In genomic region chr3R:24141013-24141592, dm6 we compare ENCODE assay signal across 5 fruit fly cellular contexts.
A peak's percentile ranks its signal among the peaks of the same experiment; 100 is the strongest.
TF ChIP-seq lines count a peak whose summit lies in the region.

Kal1 (plus strand) TSS chr3R:24141395.

TF ChIP-seq in whole organism, adult, 20 proteins besides CTCF, POLR2A, EP300 and RAD21 (continued from another document):
- TF ChIP-seq CG7101 (tag; optimal IDR thresholded peaks at IDR 0.05; lab: Kevin White, UChicago) (peak; percentile 93), Mnt (GFP tag; optimal IDR thresholded peaks at IDR 0.05; lab: Kevin White, UChicago) (peak; percentile 56), cic (GFP tag; optimal IDR thresholded peaks at IDR 0.05; lab: Kevin White, UChicago) (peak; percentile 43)

TF ChIP-seq in whole organism, embryonic, 481 proteins besides CTCF, POLR2A, EP300 and RAD21 (continued from another document and continues in another):
- peak; percentile 67 for TF ChIP-seq Nf-YC (tag; optimal IDR thresholded peaks at IDR 0.05; lab: Kevin White, UChicago)
- TF ChIP-seq tgo (GFP tag; IDR thresholded peaks at IDR 0.05; lab: Robert Waterston, UW), result peak; percentile 93
- peak; percentile 93 for TF ChIP-seq CG32772 (GFP tag; IDR thresholded peaks at IDR 0.05; lab: Robert Waterston, UW)
- TF ChIP-seq CG7786 (GFP tag; optimal IDR thresholded peaks at IDR 0.05; lab: Kevin White, UChicago), result no peak
- TF ChIP-seq CG17359 (tag; optimal IDR thresholded peaks at IDR 0.05; lab: Kevin White, UChicago), result peak; percentile 96
- no peak for TF ChIP-seq Dref (GFP tag; IDR thresholded peaks at IDR 0.05; lab: Robert Waterston, UW)
- TF ChIP-seq luna (GFP tag; optimal IDR thresholded peaks at IDR 0.05; lab: Kevin White, UChicago), result no peak
- TF ChIP-seq chn (GFP tag; optimal IDR thresholded peaks at IDR 0.05; lab: Kevin White, UChicago), result peak; percentile 49
- no peak for TF ChIP-seq D (optimal IDR thresholded peaks at IDR 0.05; lab: Kevin White, UChicago)
- TF ChIP-seq D (GFP tag; optimal IDR thresholded peaks at IDR 0.05; lab: Kevin White, UChicago), result peak; percentile 97
- peak; percentile 44; the same call in 1 of the 2 replicates for TF ChIP-seq CG17612 (GFP tag; IDR thresholded peaks at IDR 0.05; lab: Robert Waterston, UW)
- peak; percentile 94 for TF ChIP-seq CG7556 (GFP tag; optimal IDR thresholded peaks at IDR 0.05; lab: Kevin White, UChicago)
- TF ChIP-seq CG15011 (GFP tag; optimal IDR thresholded peaks at IDR 0.05; lab: Kevin White, UChicago), result peak; percentile 82
- TF ChIP-seq sens (GFP tag; lab: Kevin White, UChicago), result peak; percentile 96
- TF ChIP-seq al (GFP tag; IDR thresholded peaks at IDR 0.05; lab: Robert Waterston, UW), result peak; percentile 54; the same call in 1 of the 2 replicates
- no peak for TF ChIP-seq CG34224 (GFP tag; IDR thresholded peaks at IDR 0.05; lab: Robert Waterston, UW; ENCODE audit: partially characterized antibody)
- TF ChIP-seq CG7357 (GFP tag; IDR thresholded peaks at IDR 0.05; lab: Robert Waterston, UW), result peak; percentile 76
- peak; percentile 81 for TF ChIP-seq CG3726 (GFP tag; IDR thresholded peaks at IDR 0.05; lab: Robert Waterston, UW)
- peak; percentile 90 for TF ChIP-seq lmd (GFP tag; IDR thresholded peaks at IDR 0.05; lab: Robert Waterston, UW)
- TF ChIP-seq Bdp1 (GFP tag; optimal IDR thresholded peaks at IDR 0.05; lab: Kevin White, UChicago), result no peak
- TF ChIP-seq NfI (GFP tag; optimal IDR thresholded peaks at IDR 0.05; lab: Kevin White, UChicago), result peak; percentile 83
- TF ChIP-seq pum (GFP tag; optimal IDR thresholded peaks at IDR 0.05; lab: Kevin White, UChicago), result peak; percentile 34
- TF ChIP-seq Dp (GFP tag; optimal IDR thresholded peaks at IDR 0.05; lab: Kevin White, UChicago), result no peak
- peak; percentile 27 for TF ChIP-seq CG7271 (tag; optimal IDR thresholded peaks at IDR 0.05; lab: Kevin White, UChicago)
- TF ChIP-seq otp (GFP tag; IDR thresholded peaks at IDR 0.05; lab: Robert Waterston, UW), result peak; percentile 94
- peak; percentile 6 to 9 for TF ChIP-seq chif (GFP tag; optimal IDR thresholded peaks at IDR 0.05; lab: Kevin White, UChicago)
- TF ChIP-seq HLH4C (GFP tag; IDR thresholded peaks at IDR 0.05; lab: Robert Waterston, UW; ENCODE audit: partially characterized antibody), result peak; percentile 39; the same call in 1 of the 3 replicates
- TF ChIP-seq nau (GFP tag; optimal IDR thresholded peaks at IDR 0.05; lab: Kevin White, UChicago), result no peak
- peak; percentile 90 for TF ChIP-seq ttk (GFP tag; IDR thresholded peaks at IDR 0.05; lab: Robert Waterston, UW)
- peak; percentile 50 for TF ChIP-seq CG7987 (GFP tag; optimal IDR thresholded peaks at IDR 0.05; lab: Kevin White, UChicago)
- TF ChIP-seq CG17912 (GFP tag; optimal IDR thresholded peaks at IDR 0.05; lab: Kevin White, UChicago), result peak; percentile 5
- TF ChIP-seq CG2129 (GFP tag; IDR thresholded peaks at IDR 0.05; lab: Robert Waterston, UW; ENCODE audit: partially characterized antibody), result no peak

TF ChIP-seq in whole organism, prepupa, 60 proteins besides CTCF, POLR2A, EP300 and RAD21 (continued from another document and continues in another):
- TF ChIP-seq lz (GFP tag; optimal IDR thresholded peaks at IDR 0.05; lab: Kevin White, UChicago) (peak; percentile 91), CG9139 (GFP tag; optimal IDR thresholded peaks at IDR 0.05; lab: Kevin White, UChicago) (peak; percentile 98), pdm3 (GFP tag; optimal IDR thresholded peaks at IDR 0.05; lab: Kevin White, UChicago) (peak; percentile 91), dsx (GFP tag; optimal IDR thresholded peaks at IDR 0.05; lab: Kevin White, UChicago; ENCODE audit: poor library complexity, severe bottlenecking) (peak; percentile 98), CG7368 (GFP tag; optimal IDR thresholded peaks at IDR 0.05; lab: Kevin White, UChicago) (peak; percentile 97), cyc (GFP tag; optimal IDR thresholded peaks at IDR 0.05; lab: Kevin White, UChicago) (peak; percentile 91), CG6163 (GFP tag; IDR thresholded peaks at IDR 0.05; lab: Robert Waterston, UW) (peak; percentile 98), CG15336 (GFP tag; IDR thresholded peaks at IDR 0.05; lab: Robert Waterston, UW) (peak; percentile 99), Hr39 (GFP tag; optimal IDR thresholded peaks at IDR 0.05; lab: Kevin White, UChicago) (peak; percentile 81), CG8632 (GFP tag; optimal IDR thresholded peaks at IDR 0.05; lab: Kevin White, UChicago) (peak; percentile 98), CG1621 (tag; optimal IDR thresholded peaks at IDR 0.05; lab: Kevin White, UChicago) (peak; percentile 97), fd85E (GFP tag; optimal IDR thresholded peaks at IDR 0.05; lab: Kevin White, UChicago) (peak; percentile 92), Sox15 (GFP tag; optimal IDR thresholded peaks at IDR 0.05; lab: Kevin White, UChicago) (peak; percentile 94), Hr4 (GFP tag; optimal IDR thresholded peaks at IDR 0.05; lab: Kevin White, UChicago) (peak; percentile 92), eg (GFP tag; IDR thresholded peaks at IDR 0.05; lab: Robert Waterston, UW) (peak; percentile 97), CG31627 (GFP tag; optimal IDR thresholded peaks at IDR 0.05; lab: Kevin White, UChicago) (peak; percentile 84), fkh (GFP tag; optimal IDR thresholded peaks at IDR 0.05; lab: Kevin White, UChicago) (peak; percentile 36), OdsH (GFP tag; optimal IDR thresholded peaks at IDR 0.05; lab: Kevin White, UChicago) (peak; percentile 97), CG6808 (GFP tag; optimal IDR thresholded peaks at IDR 0.05; lab: Kevin White, UChicago) (peak; percentile 98), fd59A (GFP tag; optimal IDR thresholded peaks at IDR 0.05; lab: Kevin White, UChicago) (peak; percentile 98), svp (GFP tag; lab: Kevin White, UChicago) (peak; percentile 98), Sox102F (GFP tag; optimal IDR thresholded peaks at IDR 0.05; lab: Kevin White, UChicago) (peak; percentile 96), Gug (GFP tag; IDR thresholded peaks at IDR 0.05; lab: Robert Waterston, UW) (peak; percentile 96), CG34406 (GFP tag; optimal IDR thresholded peaks at IDR 0.05; lab: Kevin White, UChicago) (peak; percentile 99), CG16779 (tag; optimal IDR thresholded peaks at IDR 0.05; lab: Kevin White, UChicago) (peak; percentile 97), CG10669 (GFP tag; optimal IDR thresholded peaks at IDR 0.05; lab: Kevin White, UChicago) (peak; percentile 97), acj6 (GFP tag; optimal IDR thresholded peaks at IDR 0.05; lab: Kevin White, UChicago) (peak; percentile 98), CG8319 (GFP tag; optimal IDR thresholded peaks at IDR 0.05; lab: Kevin White, UChicago) (peak; percentile 94), Eip78C (GFP tag; lab: Kevin White, UChicago) (peak; percentile 99), CG3919 (GFP tag; optimal IDR thresholded peaks at IDR 0.05; lab: Kevin White, UChicago) (peak; percentile 98), dac (GFP tag; optimal IDR thresholded peaks at IDR 0.05; lab: Kevin White, UChicago) (peak; percentile 92), CG3032 (tag; optimal IDR thresholded peaks at IDR 0.05; lab: Kevin White, UChicago) (peak; percentile 98), CG11294 (GFP tag; IDR thresholded peaks at IDR 0.05; lab: Robert Waterston, UW) (peak; percentile 94)

TF ChIP-seq in whole organism, pupa, 21 proteins besides CTCF, POLR2A, EP300 and RAD21 (continued from another document):
- TF ChIP-seq Pif1B (GFP tag; optimal IDR thresholded peaks at IDR 0.05; lab: Kevin White, UChicago), result peak; percentile 97
TF ChIP-seq in whole organism, pupa: peak in this region for 21.

TF ChIP-seq in whole organism, wandering third instar larva, 38 proteins besides CTCF, POLR2A, EP300 and RAD21 (continued from another document):
- TF ChIP-seq Myc (optimal IDR thresholded peaks at IDR 0.05; lab: Kevin White, UChicago), result no peak
- TF ChIP-seq sage (GFP tag; optimal IDR thresholded peaks at IDR 0.05; lab: Kevin White, UChicago), result peak; percentile 95
- peak in 1 of 2 experiments; percentile 50 for TF ChIP-seq dl (GFP tag; optimal IDR thresholded peaks at IDR 0.05; lab: Kevin White, UChicago; ENCODE audit: insufficient read depth in 1 of 2, partially characterized antibody in 2 of 2)
- no peak for TF ChIP-seq Hr83 (GFP tag; optimal IDR thresholded peaks at IDR 0.05; lab: Kevin White, UChicago; ENCODE audit: poor library complexity, severe bottlenecking)
- peak; percentile 60 for TF ChIP-seq Mio (GFP tag; optimal IDR thresholded peaks at IDR 0.05; lab: Kevin White, UChicago)
- TF ChIP-seq HLH106 (tag; optimal IDR thresholded peaks at IDR 0.05; lab: Kevin White, UChicago), result peak; percentile 98
- peak; percentile 98 for TF ChIP-seq OdsH (GFP tag; optimal IDR thresholded peaks at IDR 0.05; lab: Kevin White, UChicago)
- TF ChIP-seq pan (optimal IDR thresholded peaks at IDR 0.05; lab: Kevin White, UChicago), result no peak
- TF ChIP-seq tai (GFP tag; optimal IDR thresholded peaks at IDR 0.05; lab: Kevin White, UChicago), result no peak
- peak; percentile 72 for TF ChIP-seq dsf (GFP tag; optimal IDR thresholded peaks at IDR 0.05; lab: Kevin White, UChicago; ENCODE audit: borderline replicate concordance)
- TF ChIP-seq CG32264 (GFP tag; optimal IDR thresholded peaks at IDR 0.05; lab: Kevin White, UChicago), result peak; percentile 84
- peak; percentile 90 for TF ChIP-seq ey (GFP tag; optimal IDR thresholded peaks at IDR 0.05; lab: Kevin White, UChicago)
- TF ChIP-seq jim (GFP tag; optimal IDR thresholded peaks at IDR 0.05; lab: Kevin White, UChicago), result no peak
- peak; percentile 96 for TF ChIP-seq fru (GFP tag; optimal IDR thresholded peaks at IDR 0.05; lab: Kevin White, UChicago)
- TF ChIP-seq N (GFP tag; optimal IDR thresholded peaks at IDR 0.05; lab: Kevin White, UChicago), result no peak
- TF ChIP-seq Abd-B (GFP tag; optimal IDR thresholded peaks at IDR 0.05; lab: Kevin White, UChicago), result no peak
- TF ChIP-seq rgr (GFP tag; optimal IDR thresholded peaks at IDR 0.05; lab: Kevin White, UChicago), result peak; percentile 98
